Worm (Caenorhabditis elegans): ENCODE data around the gene srbc-41.

The srbc-41 gene

ce11 chrV:1621494-1621893 is 6.9 kb upstream of the srbc-41 start, which contains the start of gene nhr-117:
Gene nhr-117 (minus strand): TSS chrV:1621520.
- TF ChIP-seq fkh-4 (tag; optimal IDR thresholded peaks at IDR 0.05; ENCODE audit: borderline replicate concordance): no peak
- peak; percentile 2 for TF ChIP-seq nhr-20 (tag; optimal IDR thresholded peaks at IDR 0.05)
- no peak for TF ChIP-seq xbp-1 (tag; optimal IDR thresholded peaks at IDR 0.05)
- TF ChIP-seq C04F5.9 (tag; optimal IDR thresholded peaks at IDR 0.05): no peak
- TF ChIP-seq lsy-2 (tag; optimal IDR thresholded peaks at IDR 0.05): peak in 1 of 2 experiments; percentile 1
- no peak for TF ChIP-seq unc-98 (GFP tag; IDR thresholded peaks at IDR 0.05)
- no peak for TF ChIP-seq lin-39 (tag; optimal IDR thresholded peaks at IDR 0.05)
- TF ChIP-seq efl-1 (optimal IDR thresholded peaks at IDR 0.05): no peak
- TF ChIP-seq efl-1 (GFP tag; optimal IDR thresholded peaks at IDR 0.05 in 1 of 2): peak in 1 of 2 experiments; percentile 81
- TF ChIP-seq lin-35 (GFP tag; optimal IDR thresholded peaks at IDR 0.05): peak in 1 of 2 experiments; percentile 14
- no peak for TF ChIP-seq jun-1 (tag; optimal IDR thresholded peaks at IDR 0.05)
- no peak for TF ChIP-seq pag-3 (tag; optimal IDR thresholded peaks at IDR 0.05; ENCODE audit: borderline replicate concordance, insufficient read depth)
- peak; percentile 27 for TF ChIP-seq nhr-71 (tag; optimal IDR thresholded peaks at IDR 0.05)
- no peak for TF ChIP-seq hlh-17 (GFP tag; optimal IDR thresholded peaks at IDR 0.05; ENCODE audit: borderline replicate concordance)
- TF ChIP-seq ceh-63 (GFP tag; optimal IDR thresholded peaks at IDR 0.05): no peak
- peak; percentile 67 for TF ChIP-seq zip-4 (GFP tag; optimal IDR thresholded peaks at IDR 0.05)
- TF ChIP-seq alr-1 (tag; optimal IDR thresholded peaks at IDR 0.05; ENCODE audit: borderline replicate concordance): no peak
- no peak for TF ChIP-seq F16B12.6 (tag; optimal IDR thresholded peaks at IDR 0.05)
- TF ChIP-seq lir-3 (tag; optimal IDR thresholded peaks at IDR 0.05; ENCODE audit: poor library complexity): no peak
- peak; percentile 40 for TF ChIP-seq skn-1 (tag; optimal IDR thresholded peaks at IDR 0.05)
- TF ChIP-seq nhr-28 (tag; optimal IDR thresholded peaks at IDR 0.05): no peak
- TF ChIP-seq ceh-88 (GFP tag; IDR thresholded peaks at IDR 0.05): no peak

ce11 chrV:1620537-1620936 is 5.9 kb upstream of the srbc-41 start:
- TF ChIP-seq tbx-2 (tag; optimal IDR thresholded peaks at IDR 0.05): no peak
- TF ChIP-seq dsc-1 (tag; optimal IDR thresholded peaks at IDR 0.05): no peak
- TF ChIP-seq sptf-1 (tag; optimal IDR thresholded peaks at IDR 0.05): no peak
- no peak for TF ChIP-seq efl-1 (optimal IDR thresholded peaks at IDR 0.05)
- no peak for TF ChIP-seq efl-1 (GFP tag; optimal IDR thresholded peaks at IDR 0.05 in 1 of 2)
- no peak for TF ChIP-seq snu-23 (GFP tag; optimal IDR thresholded peaks at IDR 0.05)
- TF ChIP-seq nhr-11 (tag; optimal IDR thresholded peaks at IDR 0.05): no peak
- no peak for TF ChIP-seq jun-1 (tag; optimal IDR thresholded peaks at IDR 0.05)
- no peak for TF ChIP-seq ceh-82 (tag; optimal IDR thresholded peaks at IDR 0.05)
- TF ChIP-seq hlh-4 (tag; optimal IDR thresholded peaks at IDR 0.05): no peak
- no peak for TF ChIP-seq nhr-84 (tag; optimal IDR thresholded peaks at IDR 0.05)
- no peak for TF ChIP-seq elt-2 (tag; optimal IDR thresholded peaks at IDR 0.05)
- TF ChIP-seq fos-1 (tag; optimal IDR thresholded peaks at IDR 0.05): no peak
- no peak for TF ChIP-seq unc-30 (tag; optimal IDR thresholded peaks at IDR 0.05)
- TF ChIP-seq fkh-4 (tag; optimal IDR thresholded peaks at IDR 0.05; ENCODE audit: borderline replicate concordance): no peak
- no peak for TF ChIP-seq ces-1 (GFP tag; optimal IDR thresholded peaks at IDR 0.05)
- no peak for TF ChIP-seq unc-86 (tag; optimal IDR thresholded peaks at IDR 0.05)
- TF ChIP-seq ets-5 (GFP tag; IDR thresholded peaks at IDR 0.05): no peak
- TF ChIP-seq hpl-2 (GFP tag; optimal IDR thresholded peaks at IDR 0.05): no peak
- TF ChIP-seq unc-62 (GFP tag; optimal IDR thresholded peaks at IDR 0.05): no peak

- TF ChIP-seq nhr-90 (tag; optimal IDR thresholded peaks at IDR 0.05; ENCODE audit: poor library complexity): no peak
Measured at ce11 chrV:1618760-1619159, 4.1 kb upstream of the srbc-41 start, which contains the start of gene nhr-179. Gene nhr-179 (minus strand): TSS chrV:1618860.
